Worm (Caenorhabditis elegans): ENCODE results near the gene tbx-35.

- TF ChIP-seq lsy-2 (tag; optimal IDR thresholded peaks at IDR 0.05) (no peak), tbx-8 (GFP tag; optimal IDR thresholded peaks at IDR 0.05) (no peak), zip-8 (tag; optimal IDR thresholded peaks at IDR 0.05) (no peak), unc-62 (GFP tag; optimal IDR thresholded peaks at IDR 0.05) (no peak), elt-3 (tag; optimal IDR thresholded peaks at IDR 0.05) (no peak), ham-2 (GFP tag; optimal IDR thresholded peaks at IDR 0.05) (no peak), mep-1 (tag; optimal IDR thresholded peaks at IDR 0.05) (no peak), nhr-76 (tag; optimal IDR thresholded peaks at IDR 0.05) (no peak), flh-1 (GFP tag; optimal IDR thresholded peaks at IDR 0.05) (no peak), blmp-1 (tag; optimal IDR thresholded peaks at IDR 0.05) (no peak)
Observed at ce11 chrII:5478318-5478717, 46.9 kb downstream of the tbx-35 start, which contains the start of gene F56D1.1.

All from whole organism, mixed stage, embryonic.